Fruit fly (Drosophila melanogaster) whole organism, embryonic: Measurements from ENCODE around the gene Klp68D.

Source experiments
- B-H1 ChIP-seq: fragments of 200-800 bp; sonication (Bioruptor generic); IDR thresholded peaks from 3 replicates; pipeline ENCODE4 v1.3.6; 2022; ENCODE audit warnings: missing biosample characterization, missing genetic modification characterization
- B-H2 ChIP-seq: fragments of 200-800 bp; sonication (Bioruptor generic); optimal IDR thresholded peaks from 2 replicates; lab custom pipeline; 2018; ENCODE audit warnings: missing biosample characterization, mild to moderate bottlenecking, missing genetic modification characterization
- CG11247 ChIP-seq: fragments of 200-800 bp; sonication (Bioruptor generic); IDR thresholded peaks from 2 replicates; pipeline ENCODE4 v1.3.6; 2022; ENCODE audit warnings: missing biosample characterization, missing genetic modification characterization
- CG13624 ChIP-seq: fragments of 200-800 bp; sonication (Bioruptor generic); optimal IDR thresholded peaks from 2 replicates; lab custom pipeline; 2016; ENCODE audit warnings: missing biosample characterization, missing genetic modification characterization
- CG14441 ChIP-seq: fragments of 200-800 bp; sonication (Bioruptor generic); IDR thresholded peaks from 2 replicates; pipeline ENCODE4 v1.3.6; 2022; ENCODE audit warnings: missing biosample characterization, missing genetic modification characterization
- CG15011 ChIP-seq: fragments of 200-800 bp; sonication (Bioruptor generic); optimal IDR thresholded peaks from 3 replicates; lab custom pipeline; 2018; ENCODE audit warnings: missing biosample characterization, mild to moderate bottlenecking, missing genetic modification characterization
- CG17359 ChIP-seq: fragments of 200-800 bp; sonication (Bioruptor generic); optimal IDR thresholded peaks from 3 replicates; lab custom pipeline; 2018; ENCODE audit warnings: missing biosample characterization, mild to moderate bottlenecking, missing genetic modification characterization, moderate library complexity
- CG17829 ChIP-seq: fragments of 200-800 bp; optimal IDR thresholded peaks from 2 replicates; lab custom pipeline; 2019; ENCODE audit warnings: missing biosample characterization, mild to moderate bottlenecking, missing genetic modification characterization, moderate library complexity
- CG18764 ChIP-seq: fragments of 200-800 bp; sonication (Bioruptor generic); optimal IDR thresholded peaks from 3 replicates; lab custom pipeline; 2016; ENCODE audit warnings: missing biosample characterization, missing genetic modification characterization
- CG31388 ChIP-seq: fragments of 200-800 bp; sonication (Bioruptor generic); optimal IDR thresholded peaks from 2 replicates; lab custom pipeline; 2016; ENCODE audit warnings: missing biosample characterization, missing genetic modification characterization
- CG43689 ChIP-seq: fragments of 200-800 bp; sonication (Bioruptor generic); IDR thresholded peaks from 2 replicates; pipeline ENCODE4 v1.3.6; 2022; ENCODE audit warnings: missing biosample characterization, missing genetic modification characterization
- CG4617 ChIP-seq: fragments of 200-800 bp; sonication (Bioruptor generic); optimal IDR thresholded peaks from 3 replicates; lab custom pipeline; 2016; ENCODE audit warnings: missing biosample characterization, missing genetic modification characterization, borderline replicate concordance
- CG5953 ChIP-seq: fragments of 200-800 bp; sonication (Bioruptor generic); IDR thresholded peaks from 2 replicates; pipeline ENCODE4 v1.3.6; 2022; ENCODE audit warnings: missing biosample characterization, missing genetic modification characterization
- CG6689 ChIP-seq: fragments of 200-800 bp; sonication (Bioruptor generic); IDR thresholded peaks from 2 replicates; pipeline ENCODE4 v1.3.6; 2022; ENCODE audit warnings: missing biosample characterization, missing genetic modification characterization
- CG6791 ChIP-seq: fragments of 200-800 bp; sonication (Bioruptor generic); IDR thresholded peaks from 3 replicates; pipeline ENCODE4 v1.3.6; 2022; ENCODE audit warnings: missing biosample characterization, missing genetic modification characterization; ENCODE audit not compliant: partially characterized antibody
- CG7928 ChIP-seq: fragments of 200-800 bp; sonication (Bioruptor generic); optimal IDR thresholded peaks from 2 replicates; lab custom pipeline; 2017; ENCODE audit warnings: missing biosample characterization, mild to moderate bottlenecking, missing genetic modification characterization
- CG9215 ChIP-seq: fragments of 200-800 bp; sonication (Bioruptor generic); IDR thresholded peaks from 2 replicates; pipeline ENCODE4 v1.3.6; 2022; ENCODE audit warnings: missing biosample characterization, missing genetic modification characterization
- CG9932 ChIP-seq: fragments of 200-800 bp; sonication (Bioruptor generic); IDR thresholded peaks from 2 replicates; pipeline ENCODE4 v1.3.6; 2022; ENCODE audit warnings: missing biosample characterization, missing genetic modification characterization
- Dp ChIP-seq: fragments of 200-800 bp; sonication (Bioruptor generic); optimal IDR thresholded peaks from 2 replicates; lab custom pipeline; 2018; ENCODE audit warnings: missing biosample characterization, mild to moderate bottlenecking, missing genetic modification characterization, moderate library complexity
- Hmx ChIP-seq: fragments of 200-800 bp; sonication (Bioruptor generic); optimal IDR thresholded peaks from 2 replicates; lab custom pipeline; 2016; ENCODE audit warnings: missing biosample characterization, missing genetic modification characterization
- Hr3 ChIP-seq: fragments of 200-800 bp; sonication (Bioruptor generic); optimal IDR thresholded peaks from 3 replicates; lab custom pipeline; 2016; ENCODE audit warnings: missing biosample characterization, missing genetic modification characterization
- Hsf ChIP-seq: fragments of 200-800 bp; sonication (Bioruptor generic); optimal IDR thresholded peaks from 3 replicates; lab custom pipeline; 2016; ENCODE audit warnings: missing biosample characterization, missing genetic modification characterization
- Med ChIP-seq: fragments of 200-800 bp; sonication (Bioruptor generic); peaks from one replicate; lab custom pipeline; 2016; ENCODE audit warnings: missing biosample characterization, missing genetic modification characterization, mild to moderate bottlenecking, inconsistent platforms, moderate library complexity
- Oaz ChIP-seq: fragments of 200-800 bp; sonication (Bioruptor generic); IDR thresholded peaks from 2 replicates; pipeline ENCODE4 v1.3.6; 2022; ENCODE audit warnings: missing biosample characterization, missing genetic modification characterization
- Sox102F ChIP-seq: fragments of 200-800 bp; sonication (Bioruptor generic); optimal IDR thresholded peaks from 2 replicates; lab custom pipeline; 2018; ENCODE audit warnings: missing biosample characterization, mild to moderate bottlenecking, missing genetic modification characterization, moderate library complexity
- Tbp ChIP-seq: fragments of >200 bp; optimal IDR thresholded peaks from 2 replicates; lab custom pipeline; 2018; ENCODE audit warnings: missing biosample characterization, missing genetic modification characterization
- Usf ChIP-seq: fragments of 200-800 bp; sonication (Bioruptor generic); optimal IDR thresholded peaks from 2 replicates; lab custom pipeline; 2017; ENCODE audit warnings: missing genotype, missing biosample characterization, missing genetic modification characterization
- ato ChIP-seq: fragments of 200-800 bp; sonication (Bioruptor generic); IDR thresholded peaks from 2 replicates; pipeline ENCODE4 v1.3.6; 2022; ENCODE audit warnings: missing biosample characterization, missing genetic modification characterization; ENCODE audit not compliant: partially characterized antibody
- bowl ChIP-seq: fragments of 200-800 bp; sonication (Bioruptor generic); IDR thresholded peaks from 2 replicates; pipeline ENCODE4 v1.3.6; 2022; ENCODE audit warnings: missing biosample characterization, missing genetic modification characterization
- bsh ChIP-seq, 2 experiments: fragments of 200-800 bp; sonication (Bioruptor generic); optimal IDR thresholded peaks; 2 replicates each; lab custom pipeline; 2017 to 2018; ENCODE audit warnings: mild to moderate bottlenecking in 2 of 2, missing biosample characterization in 2 of 2, missing genetic modification characterization in 2 of 2, moderate library complexity in 1 of 2
- cg ChIP-seq: fragments of 200-800 bp; sonication (Bioruptor generic); optimal IDR thresholded peaks from 3 replicates; lab custom pipeline; 2019; ENCODE audit warnings: missing biosample characterization, mild to moderate bottlenecking, missing genetic modification characterization, moderate library complexity
- crol ChIP-seq: fragments of 200-800 bp; sonication (Bioruptor generic); IDR thresholded peaks from 2 replicates; pipeline ENCODE4 v1.3.6; 2022; ENCODE audit warnings: missing biosample characterization, missing genetic modification characterization
- dpn ChIP-seq, 2 experiments: fragments of 200-800 bp; sonication (Bioruptor generic); optimal IDR thresholded peaks; 3 replicates each; lab custom pipeline; 2016; ENCODE audit warnings: missing biosample characterization in 2 of 2, missing genetic modification characterization in 2 of 2
- dysf ChIP-seq: fragments of 200-800 bp; sonication (Bioruptor generic); IDR thresholded peaks from 3 replicates; pipeline ENCODE4 v1.3.6; 2022; ENCODE audit warnings: missing biosample characterization, missing genetic modification characterization
- gfzf ChIP-seq: fragments of 200-800 bp; sonication (Bioruptor generic); optimal IDR thresholded peaks from 2 replicates; lab custom pipeline; 2016; ENCODE audit warnings: missing biosample characterization, mild to moderate bottlenecking, missing genetic modification characterization, moderate library complexity
- grau ChIP-seq: fragments of 200-800 bp; optimal IDR thresholded peaks from 3 replicates; lab custom pipeline; 2019; ENCODE audit warnings: missing biosample characterization, mild to moderate bottlenecking, missing genetic modification characterization, moderate library complexity
- gsb ChIP-seq: fragments of 200-800 bp; sonication (Bioruptor generic); IDR thresholded peaks from 2 replicates; pipeline ENCODE4 v1.3.6; 2022; ENCODE audit warnings: missing biosample characterization, missing genetic modification characterization
- jing ChIP-seq: fragments of 200-800 bp; sonication (Bioruptor generic); optimal IDR thresholded peaks from 2 replicates; lab custom pipeline; 2018; ENCODE audit warnings: missing biosample characterization, mild to moderate bottlenecking, missing genetic modification characterization
- lab ChIP-seq: fragments of 200-800 bp; sonication (Bioruptor generic); optimal IDR thresholded peaks from 3 replicates; lab custom pipeline; 2017; ENCODE audit warnings: missing biosample characterization, missing genetic modification characterization, mild to moderate bottlenecking, moderate library complexity, missing genetic modification reagents
- mam ChIP-seq: fragments of 200-800 bp; sonication (Bioruptor generic); optimal IDR thresholded peaks from 3 replicates; lab custom pipeline; 2016; ENCODE audit warnings: missing biosample characterization, missing genetic modification characterization
- pfk ChIP-seq: fragments of 200-800 bp; sonication (Bioruptor generic); optimal IDR thresholded peaks from 2 replicates; lab custom pipeline; 2018; ENCODE audit warnings: missing biosample characterization, mild to moderate bottlenecking, missing genetic modification characterization, moderate library complexity
- pum ChIP-seq: fragments of 200-800 bp; sonication (Bioruptor generic); optimal IDR thresholded peaks from 2 replicates; lab custom pipeline; 2016; ENCODE audit warnings: missing biosample characterization, missing genetic modification characterization
- row ChIP-seq: fragments of 200-800 bp; sonication (Bioruptor generic); IDR thresholded peaks from 3 replicates; pipeline ENCODE4 v1.3.6; 2022; ENCODE audit warnings: missing biosample characterization, missing genetic modification characterization
- seq ChIP-seq: fragments of 200-800 bp; sonication (Bioruptor generic); IDR thresholded peaks from 2 replicates; pipeline ENCODE4 v1.3.6; 2022; ENCODE audit warnings: missing biosample characterization, missing genetic modification characterization
- so ChIP-seq: fragments of 200-800 bp; sonication (Bioruptor generic); IDR thresholded peaks from 3 replicates; pipeline ENCODE4 v1.3.6; 2022; ENCODE audit warnings: missing biosample characterization, missing genetic modification characterization
- sr ChIP-seq: fragments of 200-800 bp; sonication (Bioruptor generic); IDR thresholded peaks from 3 replicates; pipeline ENCODE4 v1.3.6; 2022; ENCODE audit warnings: missing biosample characterization, missing genetic modification characterization
- ssp ChIP-seq: fragments of 200-800 bp; sonication (Bioruptor generic); IDR thresholded peaks from 2 replicates; pipeline ENCODE4 v1.3.6; 2022; ENCODE audit warnings: missing biosample characterization, missing genetic modification characterization
- tgo ChIP-seq: fragments of 200-800 bp; sonication (Bioruptor generic); IDR thresholded peaks from 3 replicates; pipeline ENCODE4 v1.3.6; 2022; ENCODE audit warnings: missing biosample characterization, missing genetic modification characterization
- vnd ChIP-seq: fragments of 200-800 bp; sonication (Bioruptor generic); IDR thresholded peaks from 3 replicates; pipeline ENCODE4 v1.3.6; 2022; ENCODE audit warnings: missing biosample characterization, missing genetic modification characterization; ENCODE audit not compliant: partially characterized antibody

Klp68D gene

DNA sequence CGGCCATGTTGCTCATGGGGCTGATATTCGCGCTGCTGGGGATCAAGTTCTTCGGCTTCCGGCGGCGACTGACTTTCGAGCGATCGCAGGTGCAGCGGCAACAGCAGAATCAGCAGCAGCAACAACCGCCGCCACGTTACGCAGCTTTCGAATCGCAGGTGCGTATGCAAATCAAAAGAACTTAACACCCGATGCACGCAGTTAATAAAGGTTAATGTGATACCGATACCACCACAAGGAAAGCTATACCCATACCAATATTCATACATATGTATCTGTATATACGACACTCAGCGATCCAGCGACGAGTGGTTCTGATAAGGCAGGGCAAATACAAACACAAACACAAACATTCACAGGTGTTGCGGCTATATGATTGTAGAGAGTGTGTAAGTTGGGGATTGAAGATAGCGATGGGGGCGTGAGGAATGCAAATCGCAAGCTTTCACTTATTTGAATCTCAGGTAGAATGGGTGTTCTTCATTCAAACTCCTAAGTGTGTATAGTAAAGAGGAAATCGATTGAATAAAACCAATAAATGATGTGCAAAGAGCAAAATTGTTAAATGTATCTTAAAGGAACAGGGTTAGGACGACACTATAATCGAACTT is 18.0 kb upstream of the Klp68D start (continued):
- TF ChIP-seq cg (peak; percentile 72), lab (GFP tag; lab: Kevin White, UChicago) (peak; percentile 33)

DNA sequence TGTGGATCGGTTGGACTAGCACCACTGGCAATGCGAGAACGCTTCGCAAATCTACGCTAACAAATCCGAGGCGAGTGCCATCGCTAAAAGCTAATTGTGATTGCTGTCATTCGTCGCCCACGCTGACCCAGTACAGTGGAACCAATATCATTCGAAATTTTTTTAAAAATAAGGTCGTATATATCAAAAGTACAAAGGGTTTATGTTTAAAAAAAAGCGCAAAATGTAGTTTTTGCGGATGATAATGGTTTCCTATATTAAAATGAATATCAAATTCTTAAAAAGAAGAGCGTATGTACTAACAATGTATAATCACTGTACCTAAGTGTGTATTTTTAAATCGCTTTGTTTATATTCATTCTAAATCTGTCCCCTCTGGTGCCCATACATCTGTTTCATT is 10.1 kb upstream of the Klp68D start:
- peak in 1 of 2 experiments; percentile 23 for TF ChIP-seq dpn (GFP tag; optimal IDR thresholded peaks at IDR 0.05; lab: Kevin White, UChicago)
- no peak for TF ChIP-seq B-H2 (GFP tag; lab: Kevin White, UChicago)
- peak; percentile 60 for TF ChIP-seq CG6689 (GFP tag; lab: Robert Waterston, UW)
- TF ChIP-seq vnd (GFP tag; lab: Robert Waterston, UW), result no peak
- peak; percentile 75 for TF ChIP-seq CG9932 (GFP tag; lab: Robert Waterston, UW)
- peak; percentile 31; the same call in 2 of the 3 replicates for TF ChIP-seq B-H1 (GFP tag; lab: Robert Waterston, UW)
- no peak for TF ChIP-seq Tbp (GFP tag; lab: Kevin White, UChicago)
- peak; percentile 17 for TF ChIP-seq CG7928 (GFP tag; lab: Kevin White, UChicago)
- no peak for TF ChIP-seq CG17829 (tag; lab: Kevin White, UChicago)
- no peak for TF ChIP-seq pfk (GFP tag; lab: Kevin White, UChicago)
- peak; percentile 65 for TF ChIP-seq CG14441 (GFP tag; lab: Robert Waterston, UW)
- TF ChIP-seq CG18764 (GFP tag; lab: Kevin White, UChicago), result no peak
- no peak for TF ChIP-seq bowl (GFP tag; lab: Robert Waterston, UW)
- TF ChIP-seq seq (GFP tag; lab: Robert Waterston, UW), result peak; percentile 62; the same call in 1 of the 2 replicates
- peak; percentile 58 for TF ChIP-seq CG9215 (GFP tag; lab: Robert Waterston, UW)
- TF ChIP-seq gfzf, result no peak
- 0 out of 2 replicates have a peak, but pooled peaks have one; percentile 16 for TF ChIP-seq gsb
- no peak for TF ChIP-seq jing
- TF ChIP-seq CG5953, result no peak
- TF ChIP-seq tgo (GFP tag; lab: Robert Waterston, UW), result peak; percentile 67; the same call in 2 of the 3 replicates
- peak; percentile 80 for TF ChIP-seq dysf (GFP tag; lab: Robert Waterston, UW)
- TF ChIP-seq CG11247 (GFP tag; lab: Robert Waterston, UW), result 0 out of 2 replicates have a peak, but pooled peaks have one; percentile 46
- TF ChIP-seq pum (GFP tag; lab: Kevin White, UChicago), result peak; percentile 0
- TF ChIP-seq Dp (GFP tag; lab: Kevin White, UChicago), result no peak
- no peak for TF ChIP-seq Usf
- TF ChIP-seq grau (tag; lab: Kevin White, UChicago), result peak; percentile 82
- TF ChIP-seq CG4617 (GFP tag; lab: Kevin White, UChicago), result no peak
- no peak for TF ChIP-seq CG17359 (tag; lab: Kevin White, UChicago)
- peak; percentile 35 for TF ChIP-seq CG13624 (GFP tag; lab: Kevin White, UChicago)
- TF ChIP-seq crol (GFP tag; lab: Robert Waterston, UW), result no peak
- TF ChIP-seq mam (GFP tag; lab: Kevin White, UChicago), result peak; percentile 47
- peak; percentile 74 for TF ChIP-seq Sox102F (GFP tag; lab: Kevin White, UChicago)
- 0 out of 3 replicates have a peak, but pooled peaks have one; percentile 42 for TF ChIP-seq so (GFP tag; lab: Robert Waterston, UW)
- no peak for TF ChIP-seq CG43689 (GFP tag; lab: Robert Waterston, UW)
- TF ChIP-seq CG15011 (GFP tag; lab: Kevin White, UChicago), result peak; percentile 4
- peak in 1 of 2 experiments; percentile 34 for TF ChIP-seq bsh (GFP tag; optimal IDR thresholded peaks at IDR 0.05; lab: Kevin White, UChicago)
- no peak for TF ChIP-seq ato (GFP tag; lab: Robert Waterston, UW)
- TF ChIP-seq Med (GFP tag; lab: Kevin White, UChicago), result peak; percentile 71
- TF ChIP-seq Hmx, result no peak
- TF ChIP-seq Oaz, result no peak
- TF ChIP-seq Hr3 (GFP tag; lab: Kevin White, UChicago), result peak; percentile 29
- TF ChIP-seq row (GFP tag; lab: Robert Waterston, UW), result peak; percentile 76
- 0 out of 2 replicates have a peak, but pooled peaks have one; percentile 9 for TF ChIP-seq ssp (GFP tag; lab: Robert Waterston, UW)
- TF ChIP-seq Hsf (GFP tag; lab: Kevin White, UChicago), result peak; percentile 9
- no peak for TF ChIP-seq CG6791 (GFP tag; lab: Robert Waterston, UW)
- peak; percentile 86 for TF ChIP-seq sr (GFP tag; lab: Robert Waterston, UW)
- TF ChIP-seq CG31388 (GFP tag; lab: Kevin White, UChicago), result peak; percentile 13
